Fruit fly (Drosophila melanogaster): ENCODE results near the gene CG4069.

CG4069 gene

DNA sequence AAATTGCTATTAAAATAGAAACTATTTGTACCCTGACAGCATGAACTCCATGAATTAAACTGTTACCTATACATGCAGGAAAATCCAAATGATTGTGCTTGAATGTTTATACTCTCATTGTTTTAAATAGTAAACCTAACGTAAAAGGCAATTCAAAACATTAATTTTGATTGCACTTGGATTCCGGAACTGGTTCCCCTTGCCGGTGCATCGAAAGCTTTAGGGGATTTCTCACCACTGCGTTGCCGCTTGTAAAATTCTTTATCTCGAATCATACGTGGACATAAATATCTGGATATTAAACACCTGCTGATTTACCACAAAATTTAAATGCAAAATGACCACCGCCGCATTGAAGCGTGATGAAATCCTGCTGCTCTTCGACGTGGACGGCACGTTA is 2.8 kb downstream of the CG4069 start, which contains the start of gene Pmm2 (continued):
- TF ChIP-seq CG15011 (GFP tag; optimal IDR thresholded peaks at IDR 0.05) (no peak), otp (GFP tag; IDR thresholded peaks at IDR 0.05) (no peak), chinmo (GFP tag; IDR thresholded peaks at IDR 0.05; ENCODE audit: partially characterized antibody) (peak; percentile 96), Xrp1 (GFP tag; IDR thresholded peaks at IDR 0.05) (no peak), B-H2 (GFP tag; optimal IDR thresholded peaks at IDR 0.05) (no peak), chn (GFP tag; optimal IDR thresholded peaks at IDR 0.05) (no peak), Mrtf (GFP tag; IDR thresholded peaks at IDR 0.05) (no peak), knrl (GFP tag; IDR thresholded peaks at IDR 0.05; ENCODE audit: partially characterized antibody) (no peak), ATbp (GFP tag; optimal IDR thresholded peaks at IDR 0.05) (no peak), BtbVII (GFP tag; optimal IDR thresholded peaks at IDR 0.05) (no peak), BEAF-32 (GFP tag; optimal IDR thresholded peaks at IDR 0.05) (no peak), Hmx (GFP tag; optimal IDR thresholded peaks at IDR 0.05) (no peak), CG17328 (GFP tag; IDR thresholded peaks at IDR 0.05) (0 out of 2 replicates have a peak, but pooled peaks have one; percentile 10), gfzf (GFP tag; optimal IDR thresholded peaks at IDR 0.05) (peak; percentile 71), caup (GFP tag; optimal IDR thresholded peaks at IDR 0.05; ENCODE audit: severe bottlenecking) (no peak), CG34422 (GFP tag; IDR thresholded peaks at IDR 0.05) (peak; percentile 56; the same call in 1 of the 3 replicates), Dip3 (GFP tag; optimal IDR thresholded peaks at IDR 0.05) (no peak), CG10267 (tag; optimal IDR thresholded peaks at IDR 0.05) (no peak), CHES-1-like (GFP tag; optimal IDR thresholded peaks at IDR 0.05) (no peak), CG4282 (GFP tag; optimal IDR thresholded peaks at IDR 0.05) (no peak), CG18764 (GFP tag; optimal IDR thresholded peaks at IDR 0.05) (no peak), CG11695 (GFP tag; IDR thresholded peaks at IDR 0.05) (no peak), D19B (GFP tag; optimal IDR thresholded peaks at IDR 0.05) (no peak)

DNA sequence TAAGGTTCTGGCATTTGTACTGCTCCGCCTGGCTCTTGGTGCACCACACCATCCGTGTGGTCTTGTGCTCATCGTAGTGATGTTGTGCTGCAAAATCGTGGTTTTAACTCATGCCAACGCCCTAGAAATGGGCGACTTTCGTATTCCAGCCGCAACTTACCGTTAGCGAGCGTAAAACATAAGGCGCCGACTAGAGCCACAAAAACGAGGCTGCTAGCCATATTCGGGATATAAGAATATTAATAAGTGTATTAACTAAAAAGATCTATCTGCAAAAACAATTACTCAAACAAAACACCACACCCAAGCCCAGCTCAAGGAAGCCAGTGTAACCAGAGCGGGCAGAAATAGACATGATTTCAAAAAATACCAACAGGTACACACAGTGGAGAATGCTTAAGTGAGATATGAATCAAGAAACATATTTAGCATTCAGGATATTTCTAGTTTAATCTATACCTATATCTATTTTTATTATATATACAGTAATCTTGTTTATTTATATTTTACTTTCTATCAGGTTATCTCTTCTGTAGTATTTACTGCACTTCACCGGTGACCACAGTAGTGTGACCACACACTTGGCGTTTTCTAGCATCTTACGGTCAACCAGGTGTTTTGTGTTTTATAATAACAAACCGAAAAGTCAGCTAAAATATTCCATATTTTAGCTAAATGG is 3.6 kb downstream of the CG4069 start, which contains the start of the genes Tsf2 and CG34242:
TSS of gene Tsf2 (minus strand) at position 333 of the 679 bp plus-strand sequence.
TSS of gene CG34242 (plus strand) at position 605 of the 679 bp plus-strand sequence.
- TF ChIP-seq tgo (GFP tag; IDR thresholded peaks at IDR 0.05) (peak; percentile 94), CG12236 (GFP tag; optimal IDR thresholded peaks at IDR 0.05) (no peak), CG2120 (GFP tag; optimal IDR thresholded peaks at IDR 0.05) (peak; percentile 0), CG7987 (GFP tag; optimal IDR thresholded peaks at IDR 0.05) (peak; percentile 59), kni (GFP tag; optimal IDR thresholded peaks at IDR 0.05) (no peak), CG12744 (GFP tag; optimal IDR thresholded peaks at IDR 0.05) (no peak), tup (GFP tag; optimal IDR thresholded peaks at IDR 0.05) (peak; percentile 60), eyg (GFP tag; optimal IDR thresholded peaks at IDR 0.05) (no peak), CG3995 (GFP tag; optimal IDR thresholded peaks at IDR 0.05) (peak; percentile 61), Sin3A (optimal IDR thresholded peaks at IDR 0.05) (peak; percentile 1), CG16863 (GFP tag; optimal IDR thresholded peaks at IDR 0.05) (no peak), CG7928 (GFP tag; optimal IDR thresholded peaks at IDR 0.05) (peak; percentile 42), HLHmδ (GFP tag; optimal IDR thresholded peaks at IDR 0.05) (no peak), CG32532 (GFP tag; IDR thresholded peaks at IDR 0.05) (peak; percentile 93), MTF-1 (GFP tag; optimal IDR thresholded peaks at IDR 0.05; ENCODE audit: borderline replicate concordance) (peak; percentile 39), CG8924 (tag; optimal IDR thresholded peaks at IDR 0.05) (peak; percentile 86), CG16779 (GFP tag; IDR thresholded peaks at IDR 0.05) (no peak), CG10147 (GFP tag; optimal IDR thresholded peaks at IDR 0.05) (peak; percentile 76), chm (GFP tag; IDR thresholded peaks at IDR 0.05) (no peak), crp (GFP tag; optimal IDR thresholded peaks at IDR 0.05) (peak in 1 of 2 experiments; percentile 70), CG12391 (tag; optimal IDR thresholded peaks at IDR 0.05) (peak; percentile 53), CG6765 (GFP tag; optimal IDR thresholded peaks at IDR 0.05) (no peak), lmd (GFP tag; IDR thresholded peaks at IDR 0.05) (peak; percentile 95), CG1647 (GFP tag; optimal IDR thresholded peaks at IDR 0.05) (peak; percentile 22), kah (GFP tag; optimal IDR thresholded peaks at IDR 0.05) (peak; percentile 47), CG11695 (GFP tag; IDR thresholded peaks at IDR 0.05) (peak; percentile 89), hkb (optimal IDR thresholded peaks at IDR 0.05) (no peak), hkb (GFP tag; IDR thresholded peaks at IDR 0.05) (peak; percentile 85), CTCF (GFP tag; optimal IDR thresholded peaks at IDR 0.05) (peak; percentile 10)
